Fruit fly (Drosophila melanogaster): ENCODE results near the gene Rph.
A peak's percentile ranks its signal among the peaks of the same experiment; 100 is the strongest.

The Rph gene

dm6 chrX:10771856-10772592, 14.6 kb upstream of the Rph start, which contains the start of gene CG15211 (continued):
- no peak for TF ChIP-seq CG12236 (GFP tag; optimal IDR thresholded peaks at IDR 0.05)
- TF ChIP-seq nerfin-2 (GFP tag; IDR thresholded peaks at IDR 0.05; ENCODE audit: partially characterized antibody): no peak
- TF ChIP-seq CG6272 (GFP tag; IDR thresholded peaks at IDR 0.05): no peak
- TF ChIP-seq CG31441 (GFP tag; IDR thresholded peaks at IDR 0.05): peak; percentile 84
- peak; percentile 19; the same call in 1 of the 2 replicates for TF ChIP-seq Adf1 (GFP tag; IDR thresholded peaks at IDR 0.05)
- TF ChIP-seq org-1 (GFP tag; optimal IDR thresholded peaks at IDR 0.05): peak; percentile 56
- TF ChIP-seq odd (GFP tag; optimal IDR thresholded peaks at IDR 0.05): peak; percentile 66
- TF ChIP-seq pfk (GFP tag; optimal IDR thresholded peaks at IDR 0.05): no peak
- TF ChIP-seq wor (GFP tag; IDR thresholded peaks at IDR 0.05): peak; percentile 70
- no peak for TF ChIP-seq MTF-1 (GFP tag; optimal IDR thresholded peaks at IDR 0.05; ENCODE audit: borderline replicate concordance)
- no peak for TF ChIP-seq slou (GFP tag; optimal IDR thresholded peaks at IDR 0.05)
- TF ChIP-seq prd (optimal IDR thresholded peaks at IDR 0.05): no peak
- peak; percentile 65 for TF ChIP-seq prd (GFP tag; IDR thresholded peaks at IDR 0.05)
- peak; percentile 55; the same call in 2 of the 3 replicates for TF ChIP-seq CG14050 (GFP tag; IDR thresholded peaks at IDR 0.05)
- peak; percentile 53 for TF ChIP-seq Abd-B (GFP tag; optimal IDR thresholded peaks at IDR 0.05)
- no peak for TF ChIP-seq vfl (GFP tag; optimal IDR thresholded peaks at IDR 0.05)
- no peak for TF ChIP-seq CG7745 (tag; optimal IDR thresholded peaks at IDR 0.05)
- TF ChIP-seq CG32532 (GFP tag; IDR thresholded peaks at IDR 0.05): peak; percentile 21; the same call in 1 of the 2 replicates
- no peak for TF ChIP-seq hth (optimal IDR thresholded peaks at IDR 0.05)
- peak; percentile 76 for TF ChIP-seq lmd (GFP tag; IDR thresholded peaks at IDR 0.05)
- peak; percentile 39; the same call in 1 of the 2 replicates for TF ChIP-seq H2.0 (GFP tag; IDR thresholded peaks at IDR 0.05)
- TF ChIP-seq CG8089 (GFP tag; optimal IDR thresholded peaks at IDR 0.05): no peak
- TF ChIP-seq repo (GFP tag; optimal IDR thresholded peaks at IDR 0.05): peak; percentile 28
- no peak for TF ChIP-seq CG1647 (GFP tag; optimal IDR thresholded peaks at IDR 0.05)
- no peak for TF ChIP-seq CG43689 (GFP tag; IDR thresholded peaks at IDR 0.05)
- no peak for TF ChIP-seq CG12744 (GFP tag; optimal IDR thresholded peaks at IDR 0.05)
- TF ChIP-seq CG12104 (GFP tag; optimal IDR thresholded peaks at IDR 0.05): peak; percentile 40
- TF ChIP-seq corto (GFP tag; optimal IDR thresholded peaks at IDR 0.05): no peak
- TF ChIP-seq H15 (GFP tag; IDR thresholded peaks at IDR 0.05): peak; percentile 22; the same call in 1 of the 3 replicates
- TF ChIP-seq CG15269 (tag; optimal IDR thresholded peaks at IDR 0.05): peak; percentile 68
- TF ChIP-seq E2f2 (GFP tag; IDR thresholded peaks at IDR 0.05): peak; percentile 48
- TF ChIP-seq sim (GFP tag; IDR thresholded peaks at IDR 0.05): no peak
- TF ChIP-seq sr (GFP tag; IDR thresholded peaks at IDR 0.05): peak; percentile 80
- TF ChIP-seq cas (GFP tag; IDR thresholded peaks at IDR 0.05): no peak
- no peak for TF ChIP-seq CG1024 (GFP tag; IDR thresholded peaks at IDR 0.05)
- TF ChIP-seq Hr39 (optimal IDR thresholded peaks at IDR 0.05): no peak
- no peak for TF ChIP-seq Mes4 (GFP tag; optimal IDR thresholded peaks at IDR 0.05)
- TF ChIP-seq CG6175 (GFP tag; IDR thresholded peaks at IDR 0.05): peak; percentile 99
- peak; percentile 62; the same call in 2 of the 3 replicates for TF ChIP-seq ken (GFP tag; IDR thresholded peaks at IDR 0.05)
- no peak for TF ChIP-seq CG15479 (GFP tag; optimal IDR thresholded peaks at IDR 0.05)
- TF ChIP-seq Awh (GFP tag; IDR thresholded peaks at IDR 0.05): peak; percentile 55; the same call in 1 of the 2 replicates
- TF ChIP-seq CG8944 (GFP tag; optimal IDR thresholded peaks at IDR 0.05): no peak
- TF ChIP-seq Dp (GFP tag; optimal IDR thresholded peaks at IDR 0.05): no peak
- no peak for TF ChIP-seq Poxn (GFP tag; IDR thresholded peaks at IDR 0.05)
- TF ChIP-seq CG34376 (GFP tag; optimal IDR thresholded peaks at IDR 0.05): no peak
- TF ChIP-seq dpn (GFP tag; optimal IDR thresholded peaks at IDR 0.05): peak in 1 of 2 experiments; percentile 59
- TF ChIP-seq CG3163 (GFP tag; optimal IDR thresholded peaks at IDR 0.05): no peak
- no peak for TF ChIP-seq CG10565 (GFP tag; optimal IDR thresholded peaks at IDR 0.05)
- TF ChIP-seq CG11093 (GFP tag; IDR thresholded peaks at IDR 0.05): peak; percentile 58; the same call in 1 of the 3 replicates
- TF ChIP-seq CG2202 (tag; optimal IDR thresholded peaks at IDR 0.05): peak; percentile 77
- TF ChIP-seq CG7372 (GFP tag; IDR thresholded peaks at IDR 0.05): peak; percentile 87
- peak; percentile 66 for TF ChIP-seq E2f1 (GFP tag; IDR thresholded peaks at IDR 0.05)

Measured in whole organism, embryonic.